Worm (Caenorhabditis elegans): ENCODE results near the gene ogdh-2.

ce11 chrV:12213027-12213426 lies 18.7 kb downstream of the ogdh-2 start, which contains the start of gene vab-8:
- TF ChIP-seq egl-27 (tag; optimal IDR thresholded peaks at IDR 0.05) = no peak
- no peak for TF ChIP-seq unc-55 (GFP tag; optimal IDR thresholded peaks at IDR 0.05)
- TF ChIP-seq ztf-11 (tag; optimal IDR thresholded peaks at IDR 0.05) = no peak
- no peak for TF ChIP-seq ama-1 (optimal IDR thresholded peaks at IDR 0.05)
- TF ChIP-seq nhr-10 (tag; optimal IDR thresholded peaks at IDR 0.05) = no peak
